Worm (Caenorhabditis elegans) whole organism, L1 larva: ENCODE measurements around the gene vha-1.

Experiments
- C16A3.4 ChIP-seq: fragments of 150-350 bp; optimal IDR thresholded peaks from 2 replicates; lab custom pipeline; 2014; ENCODE audit warnings: missing biosample characterization, missing genetic modification characterization
- F16B12.6 ChIP-seq: fragments of 150-350 bp; optimal IDR thresholded peaks from 2 replicates; lab custom pipeline; 2014; ENCODE audit warnings: missing biosample characterization, missing genetic modification characterization
- Y116A8C.19 ChIP-seq: sonication (generic microtip); optimal IDR thresholded peaks from 2 replicates; lab custom pipeline; 2016; ENCODE audit warnings: missing compliant biosample characterization, missing genetic modification characterization, borderline replicate concordance
- aha-1 ChIP-seq: fragments of 150-350 bp; optimal IDR thresholded peaks from 2 replicates; lab custom pipeline; 2014; ENCODE audit warnings: missing biosample characterization, missing genetic modification characterization
- ceh-82 ChIP-seq, 3 experiments: fragments of 150-350 bp in 1 of 3; sonication (generic microtip) in 2 of 3; optimal IDR thresholded peaks; 2 replicates each; lab custom pipeline; 2014 to 2017; ENCODE audit warnings: missing biosample characterization in 3 of 3, missing genetic modification characterization in 3 of 3
- ceh-88 ChIP-seq: fragments of 200-800 bp; sonication (Bioruptor generic); IDR thresholded peaks from 2 replicates; pipeline ENCODE4 v1.3.6; 2022; ENCODE audit warnings: missing genetic modification characterization, missing compliant biosample characterization
- dpl-1 ChIP-seq, 3 experiments: fragments of 150-350 bp in 2 of 3; sonication (generic microtip) in 1 of 3; optimal IDR thresholded peaks; 2 replicates each; lab custom pipeline; 2014 to 2017; ENCODE audit warnings: missing biosample characterization in 3 of 3, missing genetic modification characterization in 3 of 3, missing genetic modification reagents in 3 of 3
- dsc-1 ChIP-seq: sonication (generic microtip); optimal IDR thresholded peaks from 2 replicates; lab custom pipeline; 2016; ENCODE audit warnings: mild to moderate bottlenecking, missing genetic modification characterization, missing compliant biosample characterization
- efl-1 ChIP-seq, 4 experiments: fragments of 150-350 bp; optimal IDR thresholded peaks in 3 of 4; peaks in 1 of 4; 1 replicate in 1 of 4; 2 replicates in 3 of 4; lab custom pipeline; 2014; ENCODE audit warnings: missing biosample characterization in 2 of 4, missing genetic modification characterization in 2 of 4, missing genetic modification reagents in 2 of 4
- efl-3 ChIP-seq: fragments of 200-800 bp; sonication (Bioruptor generic); optimal IDR thresholded peaks from 2 replicates; lab custom pipeline; 2018; ENCODE audit warnings: mild to moderate bottlenecking, missing genetic modification characterization, missing compliant biosample characterization
- egl-13 ChIP-seq: sonication (generic microtip); optimal IDR thresholded peaks from 2 replicates; lab custom pipeline; 2016; ENCODE audit warnings: missing genotype, missing genetic modification reagents, missing genetic modification characterization, missing compliant biosample characterization
- egl-27 ChIP-seq, 2 experiments: fragments of 150-350 bp in 1 of 2; sonication (generic microtip); optimal IDR thresholded peaks; 3 replicates each; lab custom pipeline; 2017 to 2018; ENCODE audit warnings: missing biosample characterization in 2 of 2, missing genetic modification characterization in 2 of 2, missing genetic modification reagents in 2 of 2
- elt-2 ChIP-seq: sonication (generic microtip); optimal IDR thresholded peaks from 2 replicates; lab custom pipeline; 2016; ENCODE audit warnings: missing genetic modification characterization, mild to moderate bottlenecking, inconsistent platforms, missing compliant biosample characterization, missing genetic modification reagents
- elt-3 ChIP-seq, 6 experiments: fragments of 150-350 bp in 1 of 6; sonication (generic microtip); optimal IDR thresholded peaks; 2 replicates each; lab custom pipeline; 2017 to 2018; ENCODE audit warnings: missing biosample characterization in 6 of 6, missing genetic modification characterization in 6 of 6, inconsistent platforms in 1 of 6
- fkh-8 ChIP-seq: sonication (generic microtip); optimal IDR thresholded peaks from 2 replicates; lab custom pipeline; 2016; ENCODE audit warnings: mild to moderate bottlenecking, missing genetic modification characterization, missing compliant biosample characterization
- grh-1 ChIP-seq: fragments of 200-800 bp; sonication (Bioruptor generic); IDR thresholded peaks from 2 replicates; pipeline ENCODE4 v1.3.6; 2022; ENCODE audit warnings: missing genetic modification reagents, missing genetic modification characterization, missing compliant biosample characterization
- hlh-17 ChIP-seq: fragments of 200-800 bp; sonication (Bioruptor generic); optimal IDR thresholded peaks from 2 replicates; lab custom pipeline; 2018; ENCODE audit warnings: missing genetic modification characterization, mild to moderate bottlenecking, missing compliant biosample characterization, moderate library complexity, borderline replicate concordance
- hlh-4 ChIP-seq: sonication (generic microtip); optimal IDR thresholded peaks from 2 replicates; lab custom pipeline; 2016; ENCODE audit warnings: mild to moderate bottlenecking, missing genetic modification characterization, missing compliant biosample characterization
- hpl-2 ChIP-seq: fragments of 150-350 bp; optimal IDR thresholded peaks from 2 replicates; lab custom pipeline; 2014; ENCODE audit warnings: missing biosample characterization, missing genetic modification reagents, missing genetic modification characterization
- isw-1 ChIP-seq: fragments of 200-800 bp; sonication (Bioruptor generic); IDR thresholded peaks from 2 replicates; pipeline ENCODE4 v1.3.6; 2022; ENCODE audit warnings: missing genetic modification characterization, missing compliant biosample characterization
- jun-1 ChIP-seq: fragments of 150-350 bp; optimal IDR thresholded peaks from 2 replicates; lab custom pipeline; 2014; ENCODE audit warnings: missing biosample characterization, missing genetic modification reagents, missing genetic modification characterization
- lin-14 ChIP-seq: fragments of 200-800 bp; sonication (Bioruptor generic); optimal IDR thresholded peaks from 2 replicates; lab custom pipeline; 2018; ENCODE audit warnings: mild to moderate bottlenecking, missing genetic modification characterization, moderate library complexity, missing compliant biosample characterization
- lin-15B ChIP-seq: fragments of 150-350 bp; sonication (generic microtip); optimal IDR thresholded peaks from 3 replicates; lab custom pipeline; 2014; ENCODE audit warnings: missing biosample characterization, missing genetic modification characterization
- lin-35 ChIP-seq, 2 experiments: fragments of 150-350 bp; optimal IDR thresholded peaks; 2 replicates each; lab custom pipeline; 2014; ENCODE audit warnings: missing biosample characterization in 2 of 2, missing genetic modification characterization in 2 of 2, missing genetic modification reagents in 2 of 2
- lin-39 ChIP-seq: fragments of 150-350 bp; optimal IDR thresholded peaks from 2 replicates; lab custom pipeline; 2014; ENCODE audit warnings: missing biosample characterization, missing genetic modification reagents, missing genetic modification characterization
- mab-9 ChIP-seq: fragments of 200-800 bp; sonication (Bioruptor generic); IDR thresholded peaks from 2 replicates; pipeline ENCODE4 v1.3.6; 2022; ENCODE audit warnings: missing genetic modification reagents, missing genetic modification characterization, missing compliant biosample characterization
- mdl-1 ChIP-seq, 2 experiments: fragments of 150-350 bp; optimal IDR thresholded peaks; 2 replicates each; lab custom pipeline; 2014 to 2017; ENCODE audit warnings: missing biosample characterization in 2 of 2, missing genetic modification characterization in 2 of 2, inconsistent platforms in 1 of 2
- mep-1 ChIP-seq: fragments of 150-350 bp; optimal IDR thresholded peaks from 2 replicates; lab custom pipeline; 2014; ENCODE audit warnings: missing biosample characterization, missing genetic modification characterization
- nhr-19 ChIP-seq: fragments of 200-800 bp; sonication (Bioruptor generic); conservative IDR thresholded peaks from 2 replicates; pipeline ENCODE4 v1.3.6; 2022; ENCODE audit warnings: missing genetic modification characterization, missing compliant biosample characterization
- nhr-237 ChIP-seq: fragments of 150-350 bp; optimal IDR thresholded peaks from 2 replicates; lab custom pipeline; 2014; ENCODE audit warnings: missing biosample characterization, missing genetic modification characterization
- nhr-47 ChIP-seq: sonication (generic microtip); optimal IDR thresholded peaks from 2 replicates; lab custom pipeline; 2016; ENCODE audit warnings: mild to moderate bottlenecking, missing genetic modification characterization, moderate library complexity, missing compliant biosample characterization
- nhr-71 ChIP-seq: sonication (generic microtip); optimal IDR thresholded peaks from 2 replicates; lab custom pipeline; 2016; ENCODE audit warnings: mild to moderate bottlenecking, missing genetic modification characterization, moderate library complexity, missing compliant biosample characterization
- nhr-85 ChIP-seq: sonication (generic microtip); peaks from one replicate; lab custom pipeline; 2016; ENCODE audit warnings: missing genetic modification characterization, inconsistent platforms, missing compliant biosample characterization
- nhr-90 ChIP-seq: sonication (generic microtip); optimal IDR thresholded peaks from 2 replicates; lab custom pipeline; 2016; ENCODE audit warnings: mild to moderate bottlenecking, missing genetic modification characterization, missing compliant biosample characterization; ENCODE audit not compliant: poor library complexity
- pag-3 ChIP-seq: sonication (generic microtip); optimal IDR thresholded peaks from 2 replicates; lab custom pipeline; 2017; ENCODE audit warnings: missing genetic modification characterization, mild to moderate bottlenecking, missing compliant biosample characterization, antibody characterized with exemption, borderline replicate concordance; ENCODE audit not compliant: insufficient read depth
- pqm-1 ChIP-seq: sonication (generic microtip); optimal IDR thresholded peaks from 3 replicates; lab custom pipeline; 2017; ENCODE audit warnings: missing biosample characterization, missing genetic modification characterization
- rnt-1 ChIP-seq: sonication (generic microtip); optimal IDR thresholded peaks from 2 replicates; lab custom pipeline; 2016; ENCODE audit warnings: mild to moderate bottlenecking, missing genetic modification characterization, moderate library complexity, missing compliant biosample characterization
- skn-1 ChIP-seq: fragments of 150-350 bp; optimal IDR thresholded peaks from 2 replicates; lab custom pipeline; 2014; ENCODE audit warnings: missing biosample characterization, missing genetic modification characterization
- snpc-4 ChIP-seq: fragments of 150-350 bp; optimal IDR thresholded peaks from 2 replicates; lab custom pipeline; 2014; ENCODE audit warnings: missing biosample characterization, missing genetic modification characterization
- snu-23 ChIP-seq: sonication (generic microtip); optimal IDR thresholded peaks from 2 replicates; lab custom pipeline; 2016; ENCODE audit warnings: missing genetic modification characterization, missing compliant biosample characterization
- sox-4 ChIP-seq: sonication (generic microtip); optimal IDR thresholded peaks from 2 replicates; lab custom pipeline; 2016; ENCODE audit warnings: missing genetic modification characterization, missing compliant biosample characterization
- sup-37 ChIP-seq: fragments of 200-800 bp; sonication (Bioruptor generic); optimal IDR thresholded peaks from 2 replicates; lab custom pipeline; 2018; ENCODE audit warnings: mild to moderate bottlenecking, missing genetic modification characterization, missing compliant biosample characterization
- swsn-7 ChIP-seq: sonication (generic microtip); optimal IDR thresholded peaks from 2 replicates; lab custom pipeline; 2016; ENCODE audit warnings: missing genetic modification characterization, missing compliant biosample characterization
- tbx-2 ChIP-seq: sonication (generic microtip); optimal IDR thresholded peaks from 2 replicates; lab custom pipeline; 2016; ENCODE audit warnings: missing genetic modification characterization, missing compliant biosample characterization
- unc-130 ChIP-seq: fragments of 150-350 bp; optimal IDR thresholded peaks from 2 replicates; lab custom pipeline; 2017; ENCODE audit warnings: missing biosample characterization, missing genetic modification characterization, inconsistent platforms
- unc-62 ChIP-seq: fragments of 150-350 bp; optimal IDR thresholded peaks from 2 replicates; lab custom pipeline; 2014; ENCODE audit warnings: missing biosample characterization, missing genetic modification reagents, missing genetic modification characterization
- unc-86 ChIP-seq: sonication (generic microtip); optimal IDR thresholded peaks from 2 replicates; lab custom pipeline; 2016; ENCODE audit warnings: missing genetic modification characterization, missing compliant biosample characterization
- vab-15 ChIP-seq: sonication (generic microtip); optimal IDR thresholded peaks from 2 replicates; lab custom pipeline; 2017; ENCODE audit warnings: missing genotype, mild to moderate bottlenecking, missing genetic modification characterization, missing compliant biosample characterization
- xbp-1 ChIP-seq: sonication (generic microtip); optimal IDR thresholded peaks from 2 replicates; lab custom pipeline; 2016; ENCODE audit warnings: missing genetic modification characterization, missing compliant biosample characterization
- zag-1 ChIP-seq: fragments of 150-350 bp; optimal IDR thresholded peaks from 2 replicates; lab custom pipeline; 2014; ENCODE audit warnings: missing biosample characterization, missing genetic modification characterization
- ztf-11 ChIP-seq, 2 experiments: sonication (generic microtip); optimal IDR thresholded peaks; 2 replicates each; lab custom pipeline; 2016 to 2017; ENCODE audit warnings: missing genetic modification characterization in 2 of 2, missing biosample characterization in 1 of 2, missing compliant biosample characterization in 1 of 2
- ztf-4 ChIP-seq: fragments of 150-350 bp; optimal IDR thresholded peaks from 2 replicates; lab custom pipeline; 2014; ENCODE audit warnings: missing biosample characterization, missing genetic modification characterization

vha-1 gene

ce11 chrIII:9818763-9819162, 37.7 kb downstream of the vha-1 start, which contains the start of gene panl-3:
TSS of gene panl-3 (plus strand) at chrIII:9819056.
- peak; percentile 55 for TF ChIP-seq nhr-19
- peak; percentile 65 for TF ChIP-seq fkh-8 (tag; lab: Kevin White, UChicago)
- no peak for TF ChIP-seq hlh-17 (GFP tag; lab: Kevin White, UChicago)
- TF ChIP-seq nhr-47 (tag; lab: Kevin White, UChicago) = peak; percentile 69
- TF ChIP-seq mdl-1 (tag; optimal IDR thresholded peaks at IDR 0.05; lab: Kevin White, UChicago) = peak in 1 of 2 experiments; percentile 95
- TF ChIP-seq vab-15 (tag; lab: Kevin White, UChicago) = peak; percentile 65
- peak; percentile 79 for TF ChIP-seq C16A3.4
- TF ChIP-seq pqm-1 (tag; lab: Kevin White, UChicago) = no peak
- peak; percentile 69 for TF ChIP-seq xbp-1 (tag; lab: Kevin White, UChicago)
- TF ChIP-seq elt-2 (tag; lab: Kevin White, UChicago) = peak; percentile 10
- TF ChIP-seq ztf-11 (tag; optimal IDR thresholded peaks at IDR 0.05; lab: Kevin White, UChicago) = no peak
- TF ChIP-seq egl-27 (tag; optimal IDR thresholded peaks at IDR 0.05; lab: Kevin White, UChicago) = no peak
- TF ChIP-seq efl-3 (GFP tag; lab: Kevin White, UChicago) = no peak
- no peak for TF ChIP-seq aha-1 (tag; lab: Kevin White, UChicago)
- TF ChIP-seq lin-15B (tag; lab: Kevin White, UChicago) = no peak
- TF ChIP-seq unc-86 (tag; lab: Kevin White, UChicago) = peak; percentile 35
- TF ChIP-seq zag-1 (tag; lab: Kevin White, UChicago) = no peak
- TF ChIP-seq skn-1 (tag; lab: Kevin White, UChicago) = peak; percentile 30
- no peak for TF ChIP-seq unc-62 (GFP tag; lab: Kevin White, UChicago)
- TF ChIP-seq nhr-90 (tag; lab: Kevin White, UChicago) = peak; percentile 61
- peak; percentile 81 for TF ChIP-seq nhr-71
- TF ChIP-seq ztf-4 (tag; lab: Kevin White, UChicago) = peak; percentile 51
- TF ChIP-seq sox-4 (tag; lab: Kevin White, UChicago) = no peak
- peak; percentile 28 for TF ChIP-seq dsc-1 (tag; lab: Kevin White, UChicago)
- TF ChIP-seq pag-3 (tag; lab: Kevin White, UChicago) = no peak
- peak; percentile 73 for TF ChIP-seq mab-9 (GFP tag; lab: Robert Waterston, UW)
- TF ChIP-seq elt-3 (tag; optimal IDR thresholded peaks at IDR 0.05; lab: Kevin White, UChicago) = peak in 2 of 6 experiments; percentile 30 to 48
- no peak for TF ChIP-seq grh-1
- no peak for TF ChIP-seq isw-1 (GFP tag; lab: Robert Waterston, UW)
- peak; percentile 60 to 69 for TF ChIP-seq efl-1 (optimal IDR thresholded peaks at IDR 0.05; lab: Kevin White, UChicago)
- TF ChIP-seq efl-1 (GFP tag; optimal IDR thresholded peaks at IDR 0.05 in 1 of 2; lab: Kevin White, UChicago) = peak; percentile 71 to 96
- TF ChIP-seq hpl-2 (GFP tag; lab: Kevin White, UChicago) = no peak
- peak; percentile 68 for TF ChIP-seq nhr-85 (tag; lab: Kevin White, UChicago)
- peak; percentile 94 for TF ChIP-seq unc-130 (tag; lab: Kevin White, UChicago)
- no peak for TF ChIP-seq ceh-88 (GFP tag; lab: Robert Waterston, UW)
- TF ChIP-seq tbx-2 (tag; lab: Kevin White, UChicago) = peak; percentile 86
- no peak for TF ChIP-seq jun-1
- TF ChIP-seq lin-14 = peak; percentile 91
- no peak for TF ChIP-seq nhr-237
- TF ChIP-seq snu-23 (GFP tag; lab: Kevin White, UChicago) = peak; percentile 83
- no peak for TF ChIP-seq hlh-4 (tag; lab: Kevin White, UChicago)
- peak; percentile 70 for TF ChIP-seq swsn-7
- TF ChIP-seq egl-13 (tag; lab: Kevin White, UChicago) = no peak
- peak; percentile 82 for TF ChIP-seq rnt-1 (tag; lab: Kevin White, UChicago)
- peak; percentile 71 to 85 for TF ChIP-seq lin-35 (GFP tag; optimal IDR thresholded peaks at IDR 0.05; lab: Kevin White, UChicago)
- peak; percentile 18 for TF ChIP-seq snpc-4
- peak; percentile 54 to 78 (median 65) for TF ChIP-seq dpl-1 (GFP tag; optimal IDR thresholded peaks at IDR 0.05; lab: Kevin White, UChicago)
- TF ChIP-seq mep-1 (tag; lab: Kevin White, UChicago) = peak; percentile 93
- no peak for TF ChIP-seq Y116A8C.19 (tag; lab: Kevin White, UChicago)
- no peak for TF ChIP-seq lin-39 (tag; lab: Kevin White, UChicago)
- no peak for TF ChIP-seq sup-37 (GFP tag; lab: Kevin White, UChicago)
- TF ChIP-seq ceh-82 (tag; optimal IDR thresholded peaks at IDR 0.05; lab: Kevin White, UChicago) = peak; percentile 10 to 57 (median 38)
- TF ChIP-seq F16B12.6 (tag; lab: Kevin White, UChicago) = peak; percentile 98
